Fruit fly (Drosophila melanogaster) whole organism, wandering third instar larva: ENCODE data around the gene CG4004.

ENCODE experiments used
- Abd-B ChIP-seq: fragments of >200 bp; optimal IDR thresholded peaks from 2 replicates; lab custom pipeline; 2017; ENCODE audit warnings: missing biosample characterization, missing genetic modification characterization
- CG32264 ChIP-seq: fragments of 200-800 bp; sonication (Bioruptor generic); optimal IDR thresholded peaks from 2 replicates; lab custom pipeline; 2016; ENCODE audit warnings: missing biosample characterization, missing genetic modification characterization
- CG9705 ChIP-seq: fragments of 200-800 bp; sonication (Bioruptor generic); optimal IDR thresholded peaks from 2 replicates; lab custom pipeline; 2018; ENCODE audit warnings: missing biosample characterization, mild to moderate bottlenecking, missing genetic modification characterization
- CrebA ChIP-seq: fragments of 200-800 bp; sonication (Bioruptor generic); optimal IDR thresholded peaks from 2 replicates; lab custom pipeline; 2016; ENCODE audit warnings: missing biosample characterization, mild to moderate bottlenecking, missing genetic modification characterization, borderline replicate concordance
- Dfd ChIP-seq: fragments of >200 bp; optimal IDR thresholded peaks from 2 replicates; lab custom pipeline; 2017; ENCODE audit warnings: missing biosample characterization, missing genetic modification characterization
- Dif ChIP-seq: fragments of 200-275, 200-300 bp; sonication (Bioruptor generic); optimal IDR thresholded peaks from 2 replicates; lab custom pipeline; 2018; ENCODE audit warnings: missing biosample characterization, missing genetic modification characterization; ENCODE audit not compliant: partially characterized antibody
- GATAd ChIP-seq: sonication (Bioruptor generic); optimal IDR thresholded peaks from 2 replicates; lab custom pipeline; 2016; ENCODE audit warnings: missing biosample characterization, missing genetic modification characterization
- HLH106 ChIP-seq: fragments of 200-800 bp; optimal IDR thresholded peaks from 3 replicates; lab custom pipeline; 2019; ENCODE audit warnings: missing biosample characterization, mild to moderate bottlenecking, missing genetic modification characterization, moderate library complexity
- Hnf4 ChIP-seq: fragments of 200-800 bp; sonication (Bioruptor generic); optimal IDR thresholded peaks from 2 replicates; lab custom pipeline; 2016; ENCODE audit warnings: missing biosample characterization, mild to moderate bottlenecking, missing genetic modification characterization
- Hr78 ChIP-seq: fragments of >200 bp; optimal IDR thresholded peaks from 2 replicates; lab custom pipeline; 2017; ENCODE audit warnings: missing biosample characterization, missing genetic modification characterization
- Hr83 ChIP-seq: fragments of 200-300 bp; sonication (Bioruptor generic); optimal IDR thresholded peaks from 2 replicates; lab custom pipeline; 2016; ENCODE audit warnings: missing biosample characterization, mild to moderate bottlenecking, missing genetic modification characterization, moderate library complexity; ENCODE audit not compliant: poor library complexity, severe bottlenecking
- Jra ChIP-seq: sonication (Bioruptor generic); optimal IDR thresholded peaks from 2 replicates; lab custom pipeline; 2016; ENCODE audit warnings: missing biosample characterization, missing genetic modification characterization
- Mio ChIP-seq: sonication (Bioruptor generic); optimal IDR thresholded peaks from 2 replicates; lab custom pipeline; 2016; ENCODE audit warnings: missing biosample characterization, missing genetic modification characterization
- Myc ChIP-seq: fragments of >200 bp; optimal IDR thresholded peaks from 2 replicates; lab custom pipeline; 2017
- N ChIP-seq: fragments of >200 bp; optimal IDR thresholded peaks from 2 replicates; lab custom pipeline; 2018; ENCODE audit warnings: missing biosample characterization, missing external identifiers, missing genetic modification characterization
- OdsH ChIP-seq: fragments of 200-800 bp; sonication (Bioruptor generic); optimal IDR thresholded peaks from 2 replicates; lab custom pipeline; 2016; ENCODE audit warnings: missing biosample characterization, mild to moderate bottlenecking, missing genetic modification characterization
- Rel ChIP-seq, 2 experiments: fragments of 200-800 bp; sonication (Bioruptor generic) in 1 of 2; optimal IDR thresholded peaks; 2 replicates in 1 of 2; 3 replicates in 1 of 2; lab custom pipeline; 2016 to 2019; ENCODE audit warnings: mild to moderate bottlenecking in 2 of 2, missing biosample characterization in 2 of 2, missing genetic modification characterization in 2 of 2, moderate library complexity in 1 of 2
- Sp1 ChIP-seq: fragments of 200-800 bp; sonication (Bioruptor generic); optimal IDR thresholded peaks from 3 replicates; lab custom pipeline; 2019; ENCODE audit warnings: missing biosample characterization, mild to moderate bottlenecking, missing genetic modification characterization, moderate library complexity
- Vsx2 ChIP-seq: fragments of 200-300, 225-300 bp; sonication (Bioruptor generic); optimal IDR thresholded peaks from 2 replicates; lab custom pipeline; 2018; ENCODE audit warnings: missing biosample characterization, missing genetic modification characterization; ENCODE audit not compliant: partially characterized antibody
- br ChIP-seq: fragments of 200-800 bp; sonication (Bioruptor generic); optimal IDR thresholded peaks from 2 replicates; lab custom pipeline; 2016; ENCODE audit warnings: missing biosample characterization, missing genetic modification characterization
- brk ChIP-seq: fragments of 200-800 bp; sonication (Bioruptor generic); optimal IDR thresholded peaks from 2 replicates; lab custom pipeline; 2016; ENCODE audit warnings: missing biosample characterization, mild to moderate bottlenecking, missing genetic modification characterization
- dl ChIP-seq, 2 experiments: fragments of 175-275, 200-275 bp in 1 of 2; fragments of 200-275 bp in 1 of 2; sonication (Bioruptor generic); optimal IDR thresholded peaks; lab custom pipeline; 2018; ENCODE audit warnings: mild to moderate bottlenecking in 2 of 2, missing biosample characterization in 2 of 2, missing genetic modification characterization in 2 of 2, moderate library complexity in 2 of 2; ENCODE audit not compliant: partially characterized antibody in 2 of 2, insufficient read depth in 1 of 2
- dmrt93B ChIP-seq: fragments of 200-800 bp; sonication (Bioruptor generic); optimal IDR thresholded peaks from 2 replicates; lab custom pipeline; 2018; ENCODE audit warnings: missing biosample characterization, mild to moderate bottlenecking, missing genetic modification characterization
- dsf ChIP-seq: sonication (Bioruptor generic); optimal IDR thresholded peaks from 2 replicates; lab custom pipeline; 2016; ENCODE audit warnings: missing biosample characterization, missing genetic modification characterization, borderline replicate concordance
- ey ChIP-seq: fragments of 200-800 bp; sonication (Bioruptor generic); optimal IDR thresholded peaks from 2 replicates; lab custom pipeline; 2016; ENCODE audit warnings: missing biosample characterization, missing genetic modification characterization
- foxo ChIP-seq, 2 experiments: fragments of 200-800 bp; sonication (Bioruptor generic); optimal IDR thresholded peaks; 2 replicates in 1 of 2; 3 replicates in 1 of 2; lab custom pipeline; 2016 to 2017; ENCODE audit warnings: missing biosample characterization in 2 of 2, missing genetic modification characterization in 2 of 2
- fru ChIP-seq: fragments of 200-800 bp; sonication (Bioruptor generic); optimal IDR thresholded peaks from 3 replicates; lab custom pipeline; 2016; ENCODE audit warnings: missing biosample characterization, mild to moderate bottlenecking, missing genetic modification characterization
- h ChIP-seq: fragments of 200-800 bp; sonication (Bioruptor generic); optimal IDR thresholded peaks from 3 replicates; lab custom pipeline; 2016; ENCODE audit warnings: missing biosample characterization, mild to moderate bottlenecking, missing genetic modification characterization
- jim ChIP-seq: fragments of 175-275, 200-325 bp; sonication (Bioruptor generic); optimal IDR thresholded peaks from 2 replicates; lab custom pipeline; 2016; ENCODE audit warnings: missing biosample characterization, mild to moderate bottlenecking, missing genetic modification characterization
- lola ChIP-seq: fragments of >200 bp; optimal IDR thresholded peaks from 2 replicates; lab custom pipeline; 2017; ENCODE audit warnings: missing biosample characterization, missing genetic modification characterization
- pan ChIP-seq: fragments of >200 bp; optimal IDR thresholded peaks from 2 replicates; lab custom pipeline; 2017
- psq ChIP-seq: fragments of 200-800 bp; sonication (Bioruptor generic); optimal IDR thresholded peaks from 3 replicates; lab custom pipeline; 2017; ENCODE audit warnings: missing biosample characterization, mild to moderate bottlenecking, missing genetic modification characterization, moderate library complexity
- rgr ChIP-seq: fragments of 200-800 bp; sonication (Bioruptor generic); optimal IDR thresholded peaks from 3 replicates; lab custom pipeline; 2016; ENCODE audit warnings: missing biosample characterization, mild to moderate bottlenecking, missing genetic modification characterization
- sage ChIP-seq: fragments of 200-800 bp; sonication (Bioruptor generic); optimal IDR thresholded peaks from 2 replicates; lab custom pipeline; 2016; ENCODE audit warnings: missing biosample characterization, mild to moderate bottlenecking, missing genetic modification characterization
- sv ChIP-seq: fragments of 200-800 bp; sonication (Bioruptor generic); optimal IDR thresholded peaks from 3 replicates; lab custom pipeline; 2016; ENCODE audit warnings: missing biosample characterization, missing genetic modification characterization
- tai ChIP-seq: sonication (Bioruptor generic); optimal IDR thresholded peaks from 2 replicates; lab custom pipeline; 2016; ENCODE audit warnings: missing biosample characterization, missing genetic modification characterization
- usp ChIP-seq: fragments of >200 bp; optimal IDR thresholded peaks from 2 replicates; lab custom pipeline; 2017; ENCODE audit warnings: missing biosample characterization, missing genetic modification characterization
- woc ChIP-seq: sonication (Bioruptor generic); optimal IDR thresholded peaks from 2 replicates; lab custom pipeline; 2016; ENCODE audit warnings: missing biosample characterization, mild to moderate bottlenecking, missing genetic modification characterization

CG4004 gene

dm6 chrX:12708306-12708705 is 35.7 kb upstream of the CG4004 start:
- TF ChIP-seq Dif, result no peak
- no peak for TF ChIP-seq sv (GFP tag; lab: Kevin White, UChicago)
- TF ChIP-seq usp, result no peak
- TF ChIP-seq woc (GFP tag; lab: Kevin White, UChicago), result no peak
- TF ChIP-seq Dfd (GFP tag; lab: Kevin White, UChicago), result peak; percentile 90
- TF ChIP-seq, all 38 proteins: peak for 1

- TF ChIP-seq N (GFP tag; lab: Kevin White, UChicago) (no peak), dmrt93B (GFP tag; lab: Kevin White, UChicago) (no peak), sv (GFP tag; lab: Kevin White, UChicago) (no peak), Rel (GFP tag; optimal IDR thresholded peaks at IDR 0.05; lab: Kevin White, UChicago) (no peak), Rel (tag; optimal IDR thresholded peaks at IDR 0.05; lab: Kevin White, UChicago) (no peak), dl (GFP tag; optimal IDR thresholded peaks at IDR 0.05; lab: Kevin White, UChicago; ENCODE audit: insufficient read depth in 1 of 2, partially characterized antibody in 2 of 2) (no peak), jim (GFP tag; lab: Kevin White, UChicago) (no peak)
These were observed 25.4 kb upstream of the CG4004 start for dm6 chrX:12718625-12719024.

- TF ChIP-seq CG32264 (GFP tag; lab: Kevin White, UChicago), result peak; percentile 11
- peak; percentile 75 for TF ChIP-seq br (GFP tag; lab: Kevin White, UChicago)
- peak; percentile 62 for TF ChIP-seq dmrt93B (GFP tag; lab: Kevin White, UChicago)
- no peak for TF ChIP-seq CG9705
- TF ChIP-seq rgr, result peak; percentile 79
- no peak for TF ChIP-seq Abd-B (GFP tag; lab: Kevin White, UChicago)
- TF ChIP-seq ey (GFP tag; lab: Kevin White, UChicago), result peak; percentile 84
- TF ChIP-seq sage, result peak; percentile 57
- no peak for TF ChIP-seq Hr78 (GFP tag; lab: Kevin White, UChicago)
- TF ChIP-seq dl (GFP tag; optimal IDR thresholded peaks at IDR 0.05; lab: Kevin White, UChicago; ENCODE audit: insufficient read depth in 1 of 2, partially characterized antibody in 2 of 2), result no peak
- peak; percentile 63 for TF ChIP-seq OdsH (GFP tag; lab: Kevin White, UChicago)
- TF ChIP-seq psq, result peak; percentile 70
- no peak for TF ChIP-seq pan (lab: Kevin White, UChicago)
- no peak for TF ChIP-seq CrebA (GFP tag; lab: Kevin White, UChicago)
- peak; percentile 85 for TF ChIP-seq h (GFP tag; lab: Kevin White, UChicago)
- TF ChIP-seq Dfd (GFP tag; lab: Kevin White, UChicago), result no peak
- TF ChIP-seq Sp1 (GFP tag; lab: Kevin White, UChicago), result peak; percentile 67
- TF ChIP-seq GATAd (GFP tag; lab: Kevin White, UChicago), result no peak
- TF ChIP-seq HLH106 (tag; lab: Kevin White, UChicago), result peak; percentile 66
- TF ChIP-seq sv (GFP tag; lab: Kevin White, UChicago), result peak; percentile 53
- TF ChIP-seq lola (GFP tag; lab: Kevin White, UChicago), result no peak
- TF ChIP-seq foxo (GFP tag; optimal IDR thresholded peaks at IDR 0.05; lab: Kevin White, UChicago), result peak in 1 of 2 experiments; percentile 86
- TF ChIP-seq Hnf4 (GFP tag; lab: Kevin White, UChicago), result peak; percentile 68
- no peak for TF ChIP-seq Vsx2 (GFP tag; lab: Kevin White, UChicago)
- no peak for TF ChIP-seq Hr83 (GFP tag; lab: Kevin White, UChicago)
- TF ChIP-seq fru, result peak; percentile 83
- no peak for TF ChIP-seq usp
- TF ChIP-seq dsf (GFP tag; lab: Kevin White, UChicago), result no peak
- no peak for TF ChIP-seq Rel (GFP tag; optimal IDR thresholded peaks at IDR 0.05; lab: Kevin White, UChicago)
- TF ChIP-seq Rel (tag; optimal IDR thresholded peaks at IDR 0.05; lab: Kevin White, UChicago), result no peak
- TF ChIP-seq Jra (GFP tag; lab: Kevin White, UChicago), result no peak
- peak; percentile 50 for TF ChIP-seq brk (GFP tag; lab: Kevin White, UChicago)
- TF ChIP-seq woc (GFP tag; lab: Kevin White, UChicago), result peak; percentile 43
- peak; percentile 9 for TF ChIP-seq tai
- TF ChIP-seq Mio (GFP tag; lab: Kevin White, UChicago), result no peak
- TF ChIP-seq Myc (lab: Kevin White, UChicago), result no peak
- no peak for TF ChIP-seq Dif
- no peak for TF ChIP-seq jim (GFP tag; lab: Kevin White, UChicago)
- no peak for TF ChIP-seq N (GFP tag; lab: Kevin White, UChicago)
These were observed 24.7 kb upstream of the CG4004 start for dm6 chrX:12719152-12719779.
